Fruit fly (Drosophila melanogaster): ENCODE measurements around the gene fig.

dm6 chr3R:29787891-29788549 lies 7.8 kb upstream of the fig start:
- TF ChIP-seq Smox (GFP tag; optimal IDR thresholded peaks at IDR 0.05), result no peak
- TF ChIP-seq net (GFP tag; optimal IDR thresholded peaks at IDR 0.05), result no peak
- no peak for TF ChIP-seq dsx (GFP tag; optimal IDR thresholded peaks at IDR 0.05; ENCODE audit: poor library complexity, severe bottlenecking)
- peak; percentile 33 for TF ChIP-seq Sox102F (GFP tag; optimal IDR thresholded peaks at IDR 0.05)
- TF ChIP-seq Lpt (GFP tag; optimal IDR thresholded peaks at IDR 0.05), result no peak

Data from whole organism, prepupa.